Fruit fly (Drosophila melanogaster) S2 (cell line): ENCODE measurements around the gene CG42870.
"Not testable (repeated sequence)": the region's sequence is repeated elsewhere in the genome, so short reads cannot be mapped to it uniquely, and the experiment has no call there.

Experiments
- CG8478 ChIP-seq: fragments of >200 bp; optimal IDR thresholded peaks from 2 replicates; lab custom pipeline; 2018
- CTCF ChIP-seq, 2 experiments: fragments of >200 bp; optimal IDR thresholded peaks; 2 replicates each; lab custom pipeline; 2018

Gene CG42870

dm6 chr3R:21740766-21741350 lies 3.7 kb upstream of the CG42870 start:
- TF ChIP-seq CG8478 (lab: Kevin White, UChicago) (no peak), CTCF (optimal IDR thresholded peaks at IDR 0.05; lab: Kevin White, UChicago) (no peak)

DNA sequence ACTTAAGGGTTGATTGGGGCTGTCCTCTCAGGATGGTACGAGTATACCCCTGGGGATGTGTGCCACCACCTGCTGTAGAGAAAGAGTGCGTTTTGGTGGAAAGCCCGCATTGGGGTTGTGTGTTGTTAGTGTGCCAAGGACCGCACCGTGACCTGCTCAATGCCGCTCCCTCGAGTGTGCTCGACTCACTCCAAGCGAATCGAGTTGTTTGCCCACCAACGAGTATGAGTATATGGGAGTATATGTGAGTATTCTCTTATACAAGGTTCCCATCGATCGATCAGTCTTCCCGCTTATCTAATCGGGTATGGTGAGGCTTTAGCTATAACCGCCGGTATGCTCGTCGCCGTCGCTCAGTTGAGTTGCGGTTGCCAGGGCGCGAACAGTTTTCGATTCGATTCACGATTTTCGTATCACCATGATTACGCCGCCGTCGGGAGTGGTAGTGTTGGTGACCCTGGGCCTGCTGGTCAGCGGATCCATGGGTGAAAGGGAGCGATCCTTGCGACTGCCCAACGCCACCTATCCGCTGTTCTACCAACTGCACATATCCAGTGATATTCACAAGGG lies 2.7 kb upstream of the CG42870 start, which contains the start of gene CG5849:
CG5849 (plus strand) TSS at position 356 of the 570 bp plus-strand sequence.
- TF ChIP-seq CTCF (optimal IDR thresholded peaks at IDR 0.05; lab: Kevin White, UChicago) (no peak), CG8478 (lab: Kevin White, UChicago) (no peak)

dm6 chr3R:21739010-21739409 lies 1.8 kb upstream of the CG42870 start, which contains the start of gene CG34034:
Gene CG34034 (minus strand): TSS chr3R:21739110.
- TF ChIP-seq CG8478 (lab: Kevin White, UChicago) = no peak
- no peak for TF ChIP-seq CTCF (optimal IDR thresholded peaks at IDR 0.05; lab: Kevin White, UChicago)

- TF ChIP-seq CG8478 (lab: Kevin White, UChicago) (no peak), CTCF (optimal IDR thresholded peaks at IDR 0.05; lab: Kevin White, UChicago) (no peak)
These were observed 415 bp downstream of the CG42870 start, which contains the start of gene CG42869 for dm6 chr3R:21736749-21737148. Gene CG42869 (minus strand): TSS chr3R:21736849.

- not testable (repeated sequence) for TF ChIP-seq CG8478 (lab: Kevin White, UChicago); CTCF (optimal IDR thresholded peaks at IDR 0.05; lab: Kevin White, UChicago)
These were observed 968 bp downstream of the CG42870 start, which contains the start of gene Sfp93F for dm6 chr3R:21736196-21736595. Gene Sfp93F (minus strand): TSS chr3R:21736296.

dm6 chr3R:21732901-21733300 lies 4.3 kb downstream of the CG42870 start:
- TF ChIP-seq CTCF (optimal IDR thresholded peaks at IDR 0.05; lab: Kevin White, UChicago) (no peak), CG8478 (lab: Kevin White, UChicago) (no peak)

dm6 chr3R:21731682-21732081 lies 5.5 kb downstream of the CG42870 start:
- TF ChIP-seq CG8478 (lab: Kevin White, UChicago) = no peak
- TF ChIP-seq CTCF (optimal IDR thresholded peaks at IDR 0.05; lab: Kevin White, UChicago) = no peak

- no peak for TF ChIP-seq CG8478 (lab: Kevin White, UChicago)
- no peak for TF ChIP-seq CTCF (optimal IDR thresholded peaks at IDR 0.05; lab: Kevin White, UChicago)
These were observed 6.2 kb downstream of the CG42870 start for dm6 chr3R:21730955-21731354.

- TF ChIP-seq CTCF (optimal IDR thresholded peaks at IDR 0.05; lab: Kevin White, UChicago) = no peak
These were observed 10.6 kb downstream of the CG42870 start for dm6 chr3R:21726593-21726992.

- TF ChIP-seq CG8478 (lab: Kevin White, UChicago) (no peak), CTCF (optimal IDR thresholded peaks at IDR 0.05; lab: Kevin White, UChicago) (no peak)
These were observed 14.7 kb downstream of the CG42870 start for dm6 chr3R:21722457-21722856.

dm6 chr3R:21719934-21720431 lies 17.2 kb downstream of the CG42870 start:
- no peak for TF ChIP-seq CTCF (optimal IDR thresholded peaks at IDR 0.05; lab: Kevin White, UChicago)
- TF ChIP-seq CG8478 (lab: Kevin White, UChicago) = no peak

DNA sequence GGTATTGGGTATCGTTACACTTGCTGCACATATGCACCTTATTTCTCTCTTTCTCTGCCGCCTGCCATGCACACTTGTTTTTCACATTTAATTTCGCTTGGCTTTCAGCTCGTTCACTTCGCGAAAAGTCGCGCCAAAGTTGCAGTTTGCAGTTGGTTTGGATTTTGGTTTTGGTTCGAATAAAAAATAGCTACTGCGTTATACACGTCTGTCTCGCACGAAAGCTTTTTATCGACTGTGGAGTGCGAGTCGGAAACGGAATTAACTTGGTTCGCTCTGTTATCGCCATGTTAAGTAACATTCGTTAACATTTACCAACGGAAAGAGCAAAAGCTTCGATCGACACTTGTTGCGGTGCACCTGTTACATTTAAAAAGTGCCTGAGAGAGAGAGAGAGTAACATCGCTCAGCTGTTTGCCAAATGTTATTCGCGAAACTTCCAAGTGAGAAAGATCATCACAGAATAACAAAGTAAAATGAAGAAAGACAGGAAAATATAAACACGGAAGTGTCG lies 17.7 kb downstream of the CG42870 start, which contains the start of gene CG31176:
CG31176 (minus strand) TSS at position 241 of the 514 bp plus-strand sequence.
- TF ChIP-seq CG8478 (lab: Kevin White, UChicago) (no peak), CTCF (optimal IDR thresholded peaks at IDR 0.05; lab: Kevin White, UChicago) (no peak)

DNA sequence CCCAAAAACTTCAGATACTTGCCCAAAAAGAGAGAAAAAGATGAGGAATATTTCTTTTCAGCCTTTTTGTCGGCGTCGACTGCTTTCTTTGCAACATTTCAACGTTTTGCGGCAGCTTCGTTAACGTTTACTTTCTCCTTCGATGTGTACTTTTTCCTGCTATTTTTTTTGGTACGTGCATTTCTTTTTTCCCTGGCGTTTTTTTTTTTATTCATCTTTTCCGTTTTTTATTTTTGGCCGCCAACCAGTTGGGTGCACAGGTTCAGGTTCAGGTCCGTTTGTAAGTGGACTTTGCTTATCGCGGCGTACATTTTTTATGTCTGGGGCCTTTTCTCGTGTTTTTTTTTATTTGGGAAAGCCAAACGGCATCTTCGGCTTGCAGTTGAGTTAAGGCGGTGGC lies 32.7 kb downstream of the CG42870 start:
- TF ChIP-seq CG8478 (lab: Kevin White, UChicago) (no peak), CTCF (optimal IDR thresholded peaks at IDR 0.05; lab: Kevin White, UChicago) (no peak)

DNA sequence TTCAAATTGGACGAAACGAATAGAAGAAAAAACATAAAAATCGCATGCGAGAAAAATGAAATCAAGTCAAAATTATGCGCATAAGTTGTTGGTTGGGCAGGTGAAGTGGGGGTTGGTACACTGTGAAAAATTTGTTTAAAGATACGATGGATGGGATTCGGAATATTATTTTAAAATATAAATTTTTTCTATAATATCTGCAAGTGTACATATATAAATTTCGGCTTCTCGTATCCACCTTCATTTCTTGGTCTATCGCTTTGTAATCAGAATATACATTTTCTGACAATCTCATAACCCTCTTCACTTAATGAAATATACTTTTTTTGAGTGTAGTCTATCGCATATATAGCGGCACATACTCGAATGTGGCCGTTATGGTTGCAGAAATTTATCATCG lies 33.8 kb downstream of the CG42870 start:
- no peak for TF ChIP-seq CG8478 (lab: Kevin White, UChicago)
- no peak for TF ChIP-seq CTCF (optimal IDR thresholded peaks at IDR 0.05; lab: Kevin White, UChicago)

- TF ChIP-seq CTCF (optimal IDR thresholded peaks at IDR 0.05; lab: Kevin White, UChicago) (no peak), CG8478 (lab: Kevin White, UChicago) (no peak)
These were observed 35.6 kb downstream of the CG42870 start for dm6 chr3R:21701529-21701928.
